Worm (Caenorhabditis elegans) whole organism, L2 larva: ENCODE results near the gene C46F11.6.

Experiments
- aly-2 ChIP-seq: fragments of 150-350 bp; optimal IDR thresholded peaks from 2 replicates; lab custom pipeline; 2014; ENCODE audit warnings: missing biosample characterization, missing genetic modification characterization
- dmd-4 ChIP-seq: sonication (generic microtip); optimal IDR thresholded peaks from 2 replicates; lab custom pipeline; 2017; ENCODE audit warnings: missing biosample characterization, missing genetic modification characterization
- nhr-11 ChIP-seq: fragments of 150-350 bp; optimal IDR thresholded peaks from 2 replicates; lab custom pipeline; 2014; ENCODE audit warnings: missing biosample characterization, missing genetic modification characterization
- nhr-6 ChIP-seq: fragments of 150-350 bp; optimal IDR thresholded peaks from 2 replicates; lab custom pipeline; 2014; ENCODE audit warnings: missing biosample characterization, missing genetic modification characterization
- sem-4 ChIP-seq: fragments of 150-350 bp; optimal IDR thresholded peaks from 2 replicates; lab custom pipeline; 2014; ENCODE audit warnings: missing biosample characterization, missing genetic modification reagents, missing genetic modification characterization
- unc-39 ChIP-seq: fragments of 150-350 bp; optimal IDR thresholded peaks from 2 replicates; lab custom pipeline; 2014; ENCODE audit warnings: missing biosample characterization, missing genetic modification characterization
- unc-62 ChIP-seq: fragments of 150-350 bp; optimal IDR thresholded peaks from 2 replicates; lab custom pipeline; 2014; ENCODE audit warnings: missing biosample characterization, missing genetic modification reagents, missing genetic modification characterization

DNA sequence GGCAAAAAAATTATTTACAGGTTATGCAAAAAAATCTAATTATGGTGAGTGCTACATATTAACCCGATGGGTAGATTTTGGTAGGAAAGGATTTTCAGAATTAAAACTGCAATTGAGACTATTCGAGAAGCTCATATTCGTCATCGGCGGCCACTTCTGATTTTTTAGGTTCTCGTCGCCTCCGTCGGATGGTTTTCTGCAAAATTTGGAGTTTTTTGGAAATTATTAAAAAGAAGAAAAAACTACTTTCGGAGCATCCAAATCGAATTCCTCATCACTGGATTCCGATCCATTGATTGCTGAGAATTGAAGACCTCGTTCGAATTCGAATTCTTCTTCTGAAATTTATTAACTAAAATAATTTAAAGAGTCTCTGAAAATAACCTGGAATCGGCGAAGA is 17.3 kb downstream of the C46F11.6 start:
- TF ChIP-seq unc-62 (GFP tag; lab: Kevin White, UChicago) (no peak), aly-2 (tag; lab: Kevin White, UChicago) (no peak), unc-39 (tag; lab: Kevin White, UChicago) (no peak), nhr-11 (tag; lab: Kevin White, UChicago) (no peak), nhr-6 (tag; lab: Kevin White, UChicago) (no peak), dmd-4 (tag; lab: Kevin White, UChicago) (no peak), sem-4 (tag; lab: Kevin White, UChicago) (no peak)
